Fruit fly (Drosophila melanogaster) whole organism: Measurements from ENCODE around the gene CG43138.

Source experiments
- CG8478 ChIP-seq: fragments of >200 bp; optimal IDR thresholded peaks from 2 replicates; lab custom pipeline; 2018; ENCODE audit warnings: inconsistent platforms
- Dll ChIP-seq: fragments of >200 bp; optimal IDR thresholded peaks from 2 replicates; lab custom pipeline; 2017
- EcR ChIP-seq, 2 experiments: fragments of >200 bp; optimal IDR thresholded peaks; 2 replicates each; lab custom pipeline; 2017; ENCODE audit warnings: missing biosample characterization in 2 of 2, missing genetic modification characterization in 2 of 2, missing genetic modification reagents in 2 of 2
- pan ChIP-seq: fragments of >200 bp; optimal IDR thresholded peaks from 2 replicates; lab custom pipeline; 2017
- psq ChIP-seq: fragments of >200 bp; optimal IDR thresholded peaks from 2 replicates; lab custom pipeline; 2017
- usp ChIP-seq: fragments of >200 bp; optimal IDR thresholded peaks from 2 replicates; lab custom pipeline; 2017; ENCODE audit warnings: missing biosample characterization, missing genetic modification characterization, mixed read lengths

Gene CG43138

dm6 chrX:7536859-7537258 lies 8.8 kb downstream of the CG43138 start, which contains the start of gene CG32720:
Gene CG32720, minus strand, starts transcription at chrX:7536959.
- TF ChIP-seq Dll (lab: Kevin White, UChicago): no peak
- TF ChIP-seq usp (GFP tag; lab: Kevin White, UChicago): no peak
- TF ChIP-seq psq (lab: Kevin White, UChicago): no peak
- TF ChIP-seq pan: no peak
- TF ChIP-seq EcR (GFP tag; optimal IDR thresholded peaks at IDR 0.05; lab: Kevin White, UChicago): no peak
- no peak for TF ChIP-seq CG8478 (lab: Kevin White, UChicago)

dm6 chrX:7537829-7538228 lies 9.7 kb downstream of the CG43138 start:
- TF ChIP-seq pan (peak; percentile 13), EcR (GFP tag; optimal IDR thresholded peaks at IDR 0.05; lab: Kevin White, UChicago) (no peak)

- no peak for TF ChIP-seq psq (lab: Kevin White, UChicago)
- TF ChIP-seq EcR (GFP tag; optimal IDR thresholded peaks at IDR 0.05; lab: Kevin White, UChicago): no peak
- TF ChIP-seq Dll (lab: Kevin White, UChicago): no peak
- no peak for TF ChIP-seq CG8478 (lab: Kevin White, UChicago)
- no peak for TF ChIP-seq usp (GFP tag; lab: Kevin White, UChicago)
- no peak for TF ChIP-seq pan
These were observed 11.0 kb downstream of the CG43138 start for dm6 chrX:7539126-7539525.

- no peak for TF ChIP-seq Dll (lab: Kevin White, UChicago)
- TF ChIP-seq psq (lab: Kevin White, UChicago): no peak
- TF ChIP-seq CG8478 (lab: Kevin White, UChicago): no peak
- no peak for TF ChIP-seq usp (GFP tag; lab: Kevin White, UChicago)
- no peak for TF ChIP-seq pan
- no peak for TF ChIP-seq EcR (GFP tag; optimal IDR thresholded peaks at IDR 0.05; lab: Kevin White, UChicago)
These were observed 12.8 kb downstream of the CG43138 start for dm6 chrX:7540749-7541454.

- TF ChIP-seq usp (GFP tag; lab: Kevin White, UChicago): no peak
- no peak for TF ChIP-seq CG8478 (lab: Kevin White, UChicago)
- no peak for TF ChIP-seq pan
- no peak for TF ChIP-seq psq (lab: Kevin White, UChicago)
- no peak for TF ChIP-seq Dll (lab: Kevin White, UChicago)
- TF ChIP-seq EcR (GFP tag; optimal IDR thresholded peaks at IDR 0.05; lab: Kevin White, UChicago): no peak
These were observed 13.3 kb downstream of the CG43138 start for dm6 chrX:7541455-7541797.

- no peak for TF ChIP-seq Dll (lab: Kevin White, UChicago)
- TF ChIP-seq CG8478 (lab: Kevin White, UChicago): no peak
- TF ChIP-seq pan: no peak
- TF ChIP-seq usp (GFP tag; lab: Kevin White, UChicago): no peak
- no peak for TF ChIP-seq EcR (GFP tag; optimal IDR thresholded peaks at IDR 0.05; lab: Kevin White, UChicago)
- TF ChIP-seq psq (lab: Kevin White, UChicago): no peak
These were observed 14.4 kb downstream of the CG43138 start for dm6 chrX:7542540-7542939.

dm6 chrX:7543891-7544290 lies 15.8 kb downstream of the CG43138 start:
- TF ChIP-seq CG8478 (lab: Kevin White, UChicago): no peak
- no peak for TF ChIP-seq pan
- no peak for TF ChIP-seq usp (GFP tag; lab: Kevin White, UChicago)
- TF ChIP-seq EcR (GFP tag; optimal IDR thresholded peaks at IDR 0.05; lab: Kevin White, UChicago): no peak
- TF ChIP-seq Dll (lab: Kevin White, UChicago): no peak
- TF ChIP-seq psq (lab: Kevin White, UChicago): no peak

dm6 chrX:7546362-7546761 lies 18.3 kb downstream of the CG43138 start:
- no peak for TF ChIP-seq psq (lab: Kevin White, UChicago)

dm6 chrX:7547892-7548291 lies 19.8 kb downstream of the CG43138 start, which contains the start of gene CG32719:
Gene CG32719, minus strand, starts transcription at chrX:7547992.
- TF ChIP-seq usp (GFP tag; lab: Kevin White, UChicago): no peak
- TF ChIP-seq CG8478 (lab: Kevin White, UChicago): no peak
- no peak for TF ChIP-seq Dll (lab: Kevin White, UChicago)
- TF ChIP-seq pan: no peak
- TF ChIP-seq EcR (GFP tag; optimal IDR thresholded peaks at IDR 0.05; lab: Kevin White, UChicago): no peak
- no peak for TF ChIP-seq psq (lab: Kevin White, UChicago)

dm6 chrX:7550704-7551103 lies 22.6 kb downstream of the CG43138 start:
- TF ChIP-seq EcR (GFP tag; optimal IDR thresholded peaks at IDR 0.05; lab: Kevin White, UChicago): no peak

- no peak for TF ChIP-seq CG8478 (lab: Kevin White, UChicago)
- TF ChIP-seq pan: no peak
- TF ChIP-seq Dll (lab: Kevin White, UChicago): no peak
- TF ChIP-seq usp (GFP tag; lab: Kevin White, UChicago): no peak
- no peak for TF ChIP-seq psq (lab: Kevin White, UChicago)
- no peak for TF ChIP-seq EcR (GFP tag; optimal IDR thresholded peaks at IDR 0.05; lab: Kevin White, UChicago)
These were observed 24.0 kb downstream of the CG43138 start for dm6 chrX:7552109-7552508.

dm6 chrX:7553446-7553845 lies 25.3 kb downstream of the CG43138 start:
- TF ChIP-seq psq (lab: Kevin White, UChicago) (no peak), usp (GFP tag; lab: Kevin White, UChicago) (no peak), Dll (lab: Kevin White, UChicago) (no peak), pan (no peak), EcR (GFP tag; optimal IDR thresholded peaks at IDR 0.05; lab: Kevin White, UChicago) (no peak), CG8478 (lab: Kevin White, UChicago) (no peak)

- TF ChIP-seq Dll (lab: Kevin White, UChicago): no peak
- no peak for TF ChIP-seq CG8478 (lab: Kevin White, UChicago)
- no peak for TF ChIP-seq EcR (GFP tag; optimal IDR thresholded peaks at IDR 0.05; lab: Kevin White, UChicago)
- TF ChIP-seq psq (lab: Kevin White, UChicago): no peak
- TF ChIP-seq pan: no peak
These were observed 28.2 kb downstream of the CG43138 start for dm6 chrX:7556270-7556669.
